Worm (Caenorhabditis elegans) whole organism, mixed stage, embryonic: ENCODE measurements around the gene C50C3.5.

Source experiments
- blmp-1 ChIP-seq: fragments of 150-350 bp; optimal IDR thresholded peaks from 2 replicates; lab custom pipeline; 2014; ENCODE audit warnings: missing biosample characterization, missing genetic modification characterization
- mep-1 ChIP-seq: fragments of 150-350 bp; optimal IDR thresholded peaks from 2 replicates; lab custom pipeline; 2017; ENCODE audit warnings: missing biosample characterization, missing genetic modification reagents, missing genetic modification characterization, inconsistent platforms
- nhr-76 ChIP-seq: sonication (generic microtip); optimal IDR thresholded peaks from 2 replicates; lab custom pipeline; 2017; ENCODE audit warnings: missing biosample characterization, missing genetic modification characterization
- ztf-11 ChIP-seq: fragments of 150-350 bp; optimal IDR thresholded peaks from 2 replicates; lab custom pipeline; 2014; ENCODE audit warnings: missing biosample characterization, missing genetic modification characterization

DNA sequence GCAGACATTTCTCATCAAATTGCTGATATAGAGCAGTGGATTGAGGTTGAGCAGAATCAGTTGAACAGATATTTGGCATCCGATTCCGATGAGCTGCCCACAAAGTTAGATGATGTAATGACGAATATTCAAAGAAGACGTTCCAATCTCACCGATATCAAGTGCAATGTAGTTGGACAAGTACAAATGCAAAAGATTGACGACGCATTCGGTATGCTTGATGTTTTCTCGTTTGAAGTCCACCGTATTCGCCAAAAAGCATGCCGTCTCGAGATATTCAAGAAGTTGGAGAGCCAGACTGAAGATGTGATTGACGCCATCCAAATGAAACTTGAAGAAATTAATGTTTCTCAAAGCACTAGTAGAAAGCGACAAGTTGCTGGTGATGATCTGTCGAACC is 6.1 kb downstream of the C50C3.5 start:
- TF ChIP-seq nhr-76 (tag; lab: Kevin White, UChicago) (no peak), mep-1 (no peak), ztf-11 (tag; lab: Kevin White, UChicago) (no peak), blmp-1 (tag; lab: Kevin White, UChicago) (no peak)
